Worm (Caenorhabditis elegans) whole organism, L2 larva: ENCODE measurements around the gene ckb-3.
A peak's percentile ranks its signal among the peaks of the same experiment; 100 is the strongest.

ENCODE experiments used
- C34F6.9 ChIP-seq: fragments of 150-350 bp; optimal IDR thresholded peaks from 2 replicates; lab custom pipeline; 2014; ENCODE audit warnings: missing biosample characterization, missing genetic modification characterization
- F13H6.1 ChIP-seq: sonication (generic microtip); optimal IDR thresholded peaks from 2 replicates; lab custom pipeline; 2016; ENCODE audit warnings: missing genetic modification characterization, missing compliant biosample characterization
- Y55F3AM.14 ChIP-seq: fragments of 200-800 bp; sonication (Bioruptor generic); optimal IDR thresholded peaks from 2 replicates; lab custom pipeline; 2018; ENCODE audit warnings: mild to moderate bottlenecking, missing genetic modification characterization, missing compliant biosample characterization
- ZK546.5 ChIP-seq: sonication (generic microtip); optimal IDR thresholded peaks from 2 replicates; lab custom pipeline; 2017; ENCODE audit warnings: missing biosample characterization, missing genetic modification characterization
- alr-1 ChIP-seq: fragments of 150-350 bp; optimal IDR thresholded peaks from 2 replicates; lab custom pipeline; 2014; ENCODE audit warnings: missing biosample characterization, missing genetic modification characterization
- aly-2 ChIP-seq: fragments of 150-350 bp; optimal IDR thresholded peaks from 2 replicates; lab custom pipeline; 2014; ENCODE audit warnings: missing biosample characterization, missing genetic modification characterization
- ama-1 ChIP-seq: fragments of 150-350 bp; optimal IDR thresholded peaks from 2 replicates; lab custom pipeline; 2018; ENCODE audit warnings: inconsistent platforms
- blmp-1 ChIP-seq: sonication (generic microtip); optimal IDR thresholded peaks from 2 replicates; lab custom pipeline; 2017; ENCODE audit warnings: missing genetic modification characterization, mild to moderate bottlenecking, missing compliant biosample characterization, antibody characterized with exemption, moderate library complexity; ENCODE audit not compliant: insufficient read depth
- crh-2 ChIP-seq: sonication (generic microtip); optimal IDR thresholded peaks from 2 replicates; lab custom pipeline; 2017; ENCODE audit warnings: missing biosample characterization, missing genetic modification characterization
- dmd-4 ChIP-seq: sonication (generic microtip); optimal IDR thresholded peaks from 2 replicates; lab custom pipeline; 2017; ENCODE audit warnings: missing biosample characterization, missing genetic modification characterization
- egl-27 ChIP-seq: sonication (generic microtip); optimal IDR thresholded peaks from 3 replicates; lab custom pipeline; 2017; ENCODE audit warnings: missing biosample characterization, missing genetic modification reagents, missing genetic modification characterization
- elt-1 ChIP-seq: fragments of 150-350 bp; optimal IDR thresholded peaks from 2 replicates; lab custom pipeline; 2014; ENCODE audit warnings: missing biosample characterization, missing genetic modification characterization
- elt-3 ChIP-seq: sonication (generic microtip); optimal IDR thresholded peaks from 2 replicates; lab custom pipeline; 2017; ENCODE audit warnings: missing biosample characterization, missing genetic modification characterization
- fos-1 ChIP-seq: fragments of 150-350 bp; optimal IDR thresholded peaks from 2 replicates; lab custom pipeline; 2014; ENCODE audit warnings: missing biosample characterization, missing genetic modification characterization
- gmeb-1 ChIP-seq: fragments of 150-350 bp; optimal IDR thresholded peaks from 2 replicates; lab custom pipeline; 2014; ENCODE audit warnings: missing biosample characterization, missing genetic modification characterization
- lin-11 ChIP-seq: fragments of 150-350 bp; sonication (generic microtip); optimal IDR thresholded peaks from 2 replicates; lab custom pipeline; 2014; ENCODE audit warnings: missing biosample characterization, missing genetic modification characterization, inconsistent platforms, mixed read lengths
- lin-13 ChIP-seq: fragments of 150-350 bp; optimal IDR thresholded peaks from 2 replicates; lab custom pipeline; 2014; ENCODE audit warnings: missing biosample characterization, missing genetic modification reagents, missing genetic modification characterization
- lin-39 ChIP-seq: fragments of 150-350 bp; optimal IDR thresholded peaks from 2 replicates; lab custom pipeline; 2014; ENCODE audit warnings: missing biosample characterization, missing genetic modification reagents, missing genetic modification characterization
- lsy-2 ChIP-seq, 2 experiments: fragments of 150-350 bp in 1 of 2; sonication (generic microtip) in 1 of 2; optimal IDR thresholded peaks; 2 replicates each; lab custom pipeline; 2014 to 2017; ENCODE audit warnings: missing biosample characterization in 2 of 2, missing genetic modification characterization in 2 of 2
- mab-5 ChIP-seq: fragments of 150-350 bp; optimal IDR thresholded peaks from 2 replicates; lab custom pipeline; 2014; ENCODE audit warnings: missing biosample characterization, missing genetic modification characterization
- nhr-10 ChIP-seq: sonication (generic microtip); optimal IDR thresholded peaks from 2 replicates; lab custom pipeline; 2017; ENCODE audit warnings: missing biosample characterization, missing genetic modification characterization
- nhr-11 ChIP-seq: fragments of 150-350 bp; optimal IDR thresholded peaks from 2 replicates; lab custom pipeline; 2014; ENCODE audit warnings: missing biosample characterization, missing genetic modification characterization
- nhr-129 ChIP-seq: fragments of 150-350 bp; optimal IDR thresholded peaks from 2 replicates; lab custom pipeline; 2014; ENCODE audit warnings: missing biosample characterization, missing genetic modification characterization
- nhr-21 ChIP-seq: fragments of 150-350 bp; optimal IDR thresholded peaks from 2 replicates; lab custom pipeline; 2014; ENCODE audit warnings: missing biosample characterization, missing genetic modification characterization
- nhr-23 ChIP-seq: fragments of 150-350 bp; optimal IDR thresholded peaks from 2 replicates; lab custom pipeline; 2014; ENCODE audit warnings: missing biosample characterization, missing genetic modification reagents, missing genetic modification characterization
- nhr-25 ChIP-seq: fragments of 150-350 bp; sonication (generic microtip); optimal IDR thresholded peaks from 3 replicates; lab custom pipeline; 2014; ENCODE audit warnings: missing biosample characterization, missing genetic modification characterization
- nhr-6 ChIP-seq: fragments of 150-350 bp; optimal IDR thresholded peaks from 2 replicates; lab custom pipeline; 2014; ENCODE audit warnings: missing biosample characterization, missing genetic modification characterization
- nhr-77 ChIP-seq: fragments of 150-350 bp; optimal IDR thresholded peaks from 2 replicates; lab custom pipeline; 2014; ENCODE audit warnings: missing biosample characterization, missing genetic modification characterization
- sem-4 ChIP-seq: fragments of 150-350 bp; optimal IDR thresholded peaks from 2 replicates; lab custom pipeline; 2014; ENCODE audit warnings: missing biosample characterization, missing genetic modification reagents, missing genetic modification characterization
- skn-1 ChIP-seq: sonication (generic microtip); optimal IDR thresholded peaks from 2 replicates; lab custom pipeline; 2017; ENCODE audit warnings: missing biosample characterization, missing genetic modification characterization
- sma-3 ChIP-seq: sonication (generic microtip); optimal IDR thresholded peaks from 2 replicates; lab custom pipeline; 2016; ENCODE audit warnings: missing genetic modification reagents, missing genetic modification characterization, missing compliant biosample characterization
- sma-9 ChIP-seq, 2 experiments: fragments of 150-350 bp in 1 of 2; sonication (generic microtip) in 1 of 2; optimal IDR thresholded peaks; 2 replicates each; lab custom pipeline; 2014 to 2016; ENCODE audit warnings: missing genetic modification characterization in 2 of 2, mild to moderate bottlenecking in 1 of 2, missing biosample characterization in 1 of 2, missing compliant biosample characterization in 1 of 2, missing genetic modification reagents in 1 of 2, moderate library complexity in 1 of 2
- snpc-4 ChIP-seq: fragments of 150-350 bp; optimal IDR thresholded peaks from 2 replicates; lab custom pipeline; 2014; ENCODE audit warnings: missing biosample characterization, missing genetic modification characterization
- unc-39 ChIP-seq: fragments of 150-350 bp; optimal IDR thresholded peaks from 2 replicates; lab custom pipeline; 2014; ENCODE audit warnings: missing biosample characterization, missing genetic modification characterization
- unc-55 ChIP-seq: fragments of 150-350 bp; sonication (generic microtip); optimal IDR thresholded peaks from 3 replicates; lab custom pipeline; 2014; ENCODE audit warnings: missing biosample characterization, missing genetic modification reagents, missing genetic modification characterization
- zag-1 ChIP-seq: fragments of 150-350 bp; optimal IDR thresholded peaks from 2 replicates; lab custom pipeline; 2014; ENCODE audit warnings: missing biosample characterization, missing genetic modification characterization
- ztf-1 ChIP-seq: fragments of 200-800 bp; sonication (Bioruptor generic); conservative IDR thresholded peaks from 2 replicates; pipeline ENCODE4 v1.3.6; 2022; ENCODE audit warnings: missing genetic modification characterization, missing compliant biosample characterization
- ztf-11 ChIP-seq: sonication (generic microtip); optimal IDR thresholded peaks from 2 replicates; lab custom pipeline; 2017; ENCODE audit warnings: missing biosample characterization, missing genetic modification characterization
- ztf-4 ChIP-seq: fragments of 150-350 bp; optimal IDR thresholded peaks from 2 replicates; lab custom pipeline; 2014; ENCODE audit warnings: missing biosample characterization, missing genetic modification characterization

ckb-3 gene

ce11 chrIII:4335614-4336013, 35.1 kb upstream of the ckb-3 start:
- peak in 1 of 2 experiments; percentile 48 for TF ChIP-seq lsy-2 (tag; optimal IDR thresholded peaks at IDR 0.05; lab: Kevin White, UChicago)
- peak; percentile 46 for TF ChIP-seq sem-4 (tag; lab: Kevin White, UChicago)
- peak; percentile 48 for TF ChIP-seq F13H6.1
- peak; percentile 85 for TF ChIP-seq unc-55 (GFP tag; lab: Kevin White, UChicago)
- no peak for TF ChIP-seq nhr-23 (tag; lab: Kevin White, UChicago)
- TF ChIP-seq C34F6.9 = peak; percentile 64
- TF ChIP-seq nhr-129 (tag; lab: Kevin White, UChicago) = peak; percentile 49
- peak; percentile 34 for TF ChIP-seq zag-1 (tag; lab: Kevin White, UChicago)
- no peak for TF ChIP-seq nhr-25 (tag; lab: Kevin White, UChicago)
- no peak for TF ChIP-seq mab-5 (tag; lab: Kevin White, UChicago)

ce11 chrIII:4343070-4343469, 27.6 kb upstream of the ckb-3 start, which contains the start of the genes B0285.3 and lcmt-1:
Gene B0285.3, minus strand, starts transcription at chrIII:4343336.
Gene lcmt-1, plus strand, starts transcription at chrIII:4343446.
- TF ChIP-seq Y55F3AM.14 (GFP tag; lab: Kevin White, UChicago) (no peak), skn-1 (no peak), elt-3 (no peak), ztf-4 (no peak), unc-39 (tag; lab: Kevin White, UChicago) (no peak), crh-2 (tag; lab: Kevin White, UChicago) (peak; percentile 24), nhr-10 (no peak), aly-2 (tag; lab: Kevin White, UChicago) (no peak), sma-9 (GFP tag; optimal IDR thresholded peaks at IDR 0.05; lab: Kevin White, UChicago) (peak; percentile 17), sma-9 (tag; optimal IDR thresholded peaks at IDR 0.05; lab: Kevin White, UChicago) (no peak), F13H6.1 (peak; percentile 43), unc-55 (GFP tag; lab: Kevin White, UChicago) (peak; percentile 40), snpc-4 (tag; lab: Kevin White, UChicago) (no peak), nhr-77 (tag; lab: Kevin White, UChicago) (no peak), ama-1 (no peak), lsy-2 (tag; optimal IDR thresholded peaks at IDR 0.05; lab: Kevin White, UChicago) (peak in 1 of 2 experiments; percentile 68), nhr-21 (tag; lab: Kevin White, UChicago) (no peak), C34F6.9 (peak; percentile 50), lin-39 (tag; lab: Kevin White, UChicago) (no peak), zag-1 (tag; lab: Kevin White, UChicago) (no peak), fos-1 (tag; lab: Kevin White, UChicago) (no peak), alr-1 (tag; lab: Kevin White, UChicago) (no peak), gmeb-1 (peak; percentile 54), nhr-23 (tag; lab: Kevin White, UChicago) (no peak), sma-3 (GFP tag; lab: Kevin White, UChicago) (peak; percentile 39), nhr-25 (tag; lab: Kevin White, UChicago) (peak; percentile 29)

- no peak for TF ChIP-seq dmd-4 (tag; lab: Kevin White, UChicago)
- TF ChIP-seq mab-5 (tag; lab: Kevin White, UChicago) = no peak
- TF ChIP-seq C34F6.9 = no peak
- TF ChIP-seq elt-1 (tag; lab: Kevin White, UChicago) = no peak
- TF ChIP-seq nhr-129 (tag; lab: Kevin White, UChicago) = no peak
- TF ChIP-seq aly-2 (tag; lab: Kevin White, UChicago) = no peak
- TF ChIP-seq nhr-11 (tag; lab: Kevin White, UChicago) = no peak
- no peak for TF ChIP-seq egl-27 (tag; lab: Kevin White, UChicago)
- TF ChIP-seq nhr-6 (tag; lab: Kevin White, UChicago) = no peak
- no peak for TF ChIP-seq ztf-1 (GFP tag; lab: Robert Waterston, UW)
- TF ChIP-seq Y55F3AM.14 (GFP tag; lab: Kevin White, UChicago) = no peak
- TF ChIP-seq lin-13 (GFP tag; lab: Kevin White, UChicago) = no peak
- TF ChIP-seq blmp-1 = no peak
- TF ChIP-seq F13H6.1 = no peak
- TF ChIP-seq ztf-4 = no peak
- TF ChIP-seq lin-11 (tag; lab: Kevin White, UChicago) = no peak
Observed at ce11 chrIII:4345034-4345433, 25.7 kb upstream of the ckb-3 start, which contains the start of gene hse-5. Gene hse-5, plus strand, starts transcription at chrIII:4345334.

ce11 chrIII:4349799-4350198, 20.9 kb upstream of the ckb-3 start, which contains the start of gene B0285.6:
Gene B0285.6, plus strand, starts transcription at chrIII:4350099.
- TF ChIP-seq ztf-11 (tag; lab: Kevin White, UChicago) = no peak
- TF ChIP-seq ztf-1 (GFP tag; lab: Robert Waterston, UW) = no peak
- TF ChIP-seq nhr-11 (tag; lab: Kevin White, UChicago) = no peak
- TF ChIP-seq egl-27 (tag; lab: Kevin White, UChicago) = no peak
- no peak for TF ChIP-seq ZK546.5 (tag; lab: Kevin White, UChicago)
- no peak for TF ChIP-seq ama-1
- TF ChIP-seq alr-1 (tag; lab: Kevin White, UChicago) = no peak
